Fruit fly (Drosophila melanogaster) whole organism, embryonic: Measurements from ENCODE around the gene Plzf.

Source experiments
- Abd-B ChIP-seq: fragments of 200-800 bp; sonication (Bioruptor generic); optimal IDR thresholded peaks from 2 replicates; lab custom pipeline; 2018; ENCODE audit warnings: missing biosample characterization, mild to moderate bottlenecking, missing genetic modification characterization, moderate library complexity
- Ada2b ChIP-seq: fragments of 200-800 bp; sonication (Bioruptor generic); IDR thresholded peaks from 2 replicates; pipeline ENCODE4 v1.3.6; 2022; ENCODE audit warnings: missing biosample characterization, missing genetic modification characterization
- B-H1 ChIP-seq: fragments of 200-800 bp; sonication (Bioruptor generic); IDR thresholded peaks from 3 replicates; pipeline ENCODE4 v1.3.6; 2022; ENCODE audit warnings: missing biosample characterization, missing genetic modification characterization
- Bdp1 ChIP-seq: fragments of 200-800 bp; sonication (Bioruptor generic); optimal IDR thresholded peaks from 3 replicates; lab custom pipeline; 2016; ENCODE audit warnings: missing biosample characterization, missing genetic modification characterization
- CG10431 ChIP-seq: fragments of 200-800 bp; sonication (Bioruptor generic); optimal IDR thresholded peaks from 3 replicates; lab custom pipeline; 2018; ENCODE audit warnings: missing biosample characterization, mild to moderate bottlenecking, missing genetic modification characterization
- CG12219 ChIP-seq: fragments of 200-800 bp; sonication (Bioruptor generic); optimal IDR thresholded peaks from 3 replicates; lab custom pipeline; 2018; ENCODE audit warnings: missing biosample characterization, mild to moderate bottlenecking, missing genetic modification characterization
- CG13296 ChIP-seq: fragments of 200-800 bp; sonication (Bioruptor generic); optimal IDR thresholded peaks from 3 replicates; lab custom pipeline; 2018; ENCODE audit warnings: missing biosample characterization, mild to moderate bottlenecking, missing genetic modification characterization
- CG14860 ChIP-seq: fragments of 200-800 bp; sonication (Bioruptor generic); IDR thresholded peaks from 3 replicates; pipeline ENCODE4 v1.3.6; 2022; ENCODE audit warnings: missing biosample characterization, missing genetic modification characterization; ENCODE audit not compliant: partially characterized antibody
- CG15073 ChIP-seq: fragments of 200-800 bp; sonication (Bioruptor generic); optimal IDR thresholded peaks from 2 replicates; lab custom pipeline; 2016; ENCODE audit warnings: missing biosample characterization, missing genetic modification characterization
- CG16863 ChIP-seq: fragments of 200-800 bp; sonication (Bioruptor generic); optimal IDR thresholded peaks from 3 replicates; lab custom pipeline; 2016; ENCODE audit warnings: missing biosample characterization, missing genetic modification characterization
- CG17361 ChIP-seq: fragments of 200-800 bp; sonication (Bioruptor generic); IDR thresholded peaks from 3 replicates; pipeline ENCODE4 v1.3.6; 2022; ENCODE audit warnings: missing biosample characterization, missing genetic modification characterization
- CG2116 ChIP-seq: fragments of 200-800 bp; sonication (Bioruptor generic); optimal IDR thresholded peaks from 3 replicates; lab custom pipeline; 2018; ENCODE audit warnings: missing biosample characterization, mild to moderate bottlenecking, missing genetic modification characterization
- CG2202 ChIP-seq: fragments of 200-800 bp; sonication (Bioruptor generic); optimal IDR thresholded peaks from 2 replicates; lab custom pipeline; 2018; ENCODE audit warnings: missing biosample characterization, mild to moderate bottlenecking, missing genetic modification characterization
- CG3838 ChIP-seq: fragments of 200-800 bp; sonication (Bioruptor generic); optimal IDR thresholded peaks from 3 replicates; lab custom pipeline; 2016; ENCODE audit warnings: missing biosample characterization, missing genetic modification characterization
- CG43689 ChIP-seq: fragments of 200-800 bp; sonication (Bioruptor generic); IDR thresholded peaks from 2 replicates; pipeline ENCODE4 v1.3.6; 2022; ENCODE audit warnings: missing biosample characterization, missing genetic modification characterization
- CG6813 ChIP-seq: fragments of 200-800 bp; sonication (Bioruptor generic); optimal IDR thresholded peaks from 2 replicates; lab custom pipeline; 2017; ENCODE audit warnings: missing biosample characterization, missing genetic modification characterization, mild to moderate bottlenecking, moderate library complexity, missing genetic modification reagents
- CG7372 ChIP-seq: fragments of 200-800 bp; sonication (Bioruptor generic); IDR thresholded peaks from 2 replicates; pipeline ENCODE4 v1.3.6; 2022; ENCODE audit warnings: missing biosample characterization, missing genetic modification characterization
- CG8359 ChIP-seq: fragments of 200-800 bp; sonication (Bioruptor generic); optimal IDR thresholded peaks from 2 replicates; lab custom pipeline; 2017; ENCODE audit warnings: missing biosample characterization, mild to moderate bottlenecking, missing genetic modification characterization, borderline replicate concordance
- CG9727 ChIP-seq: fragments of 200-800 bp; sonication (Bioruptor generic); optimal IDR thresholded peaks from 3 replicates; lab custom pipeline; 2017; ENCODE audit warnings: missing biosample characterization, mild to moderate bottlenecking, missing genetic modification characterization
- CG9817 ChIP-seq: fragments of 200-800 bp; sonication (Bioruptor generic); optimal IDR thresholded peaks from 2 replicates; lab custom pipeline; 2018; ENCODE audit warnings: missing biosample characterization, mild to moderate bottlenecking, missing genetic modification characterization, moderate library complexity
- D19B ChIP-seq: fragments of 200-800 bp; sonication (Bioruptor generic); optimal IDR thresholded peaks from 2 replicates; lab custom pipeline; 2017; ENCODE audit warnings: missing biosample characterization, mild to moderate bottlenecking, missing genetic modification characterization
- Doc2 ChIP-seq: fragments of 200-800 bp; sonication (Bioruptor generic); IDR thresholded peaks from 2 replicates; pipeline ENCODE4 v1.3.6; 2022; ENCODE audit warnings: missing biosample characterization, missing genetic modification characterization
- HLH3B ChIP-seq: fragments of 200-800 bp; sonication (Bioruptor generic); IDR thresholded peaks from 2 replicates; pipeline ENCODE4 v1.3.6; 2022; ENCODE audit warnings: missing biosample characterization, missing genetic modification characterization
- Hr39 ChIP-seq: fragments of >200 bp; optimal IDR thresholded peaks from 2 replicates; lab custom pipeline; 2017
- Hr78 ChIP-seq, 2 experiments: fragments of 200-800 bp in 1 of 2; fragments of >200 bp in 1 of 2; sonication (Bioruptor generic) in 1 of 2; optimal IDR thresholded peaks; 2 replicates each; lab custom pipeline; 2017 to 2019; ENCODE audit warnings: missing biosample characterization in 2 of 2, missing genetic modification characterization in 2 of 2, mild to moderate bottlenecking in 1 of 2, moderate library complexity in 1 of 2
- MBD-R2 ChIP-seq: fragments of 200-800 bp; sonication (Bioruptor generic); IDR thresholded peaks from 2 replicates; pipeline ENCODE4 v1.3.6; 2022; ENCODE audit warnings: missing biosample characterization, missing genetic modification characterization
- Nf-YA ChIP-seq: fragments of 200-800 bp; sonication (Bioruptor generic); IDR thresholded peaks from 2 replicates; pipeline ENCODE4 v1.3.6; 2022; ENCODE audit warnings: missing biosample characterization, missing genetic modification characterization
- chn ChIP-seq: fragments of 200-800 bp; sonication (Bioruptor generic); optimal IDR thresholded peaks from 2 replicates; lab custom pipeline; 2016; ENCODE audit warnings: missing biosample characterization, missing genetic modification characterization
- disco-r ChIP-seq: fragments of 200-800 bp; sonication (Bioruptor generic); optimal IDR thresholded peaks from 2 replicates; lab custom pipeline; 2016; ENCODE audit warnings: missing biosample characterization, missing genetic modification characterization
- fd96Cb ChIP-seq: fragments of 200-800 bp; sonication (Bioruptor generic); optimal IDR thresholded peaks from 2 replicates; lab custom pipeline; 2018; ENCODE audit warnings: missing biosample characterization, mild to moderate bottlenecking, missing genetic modification characterization, moderate library complexity
- gce ChIP-seq: fragments of 200-800 bp; sonication (Bioruptor generic); IDR thresholded peaks from 3 replicates; pipeline ENCODE4 v1.3.6; 2022; ENCODE audit warnings: missing biosample characterization, missing genetic modification characterization
- hth ChIP-seq: fragments of >200 bp; optimal IDR thresholded peaks from 2 replicates; lab custom pipeline; 2017; ENCODE audit warnings: inconsistent platforms
- jing ChIP-seq: fragments of 200-800 bp; sonication (Bioruptor generic); optimal IDR thresholded peaks from 2 replicates; lab custom pipeline; 2018; ENCODE audit warnings: missing biosample characterization, mild to moderate bottlenecking, missing genetic modification characterization
- kah ChIP-seq: fragments of 200-800 bp; sonication (Bioruptor generic); optimal IDR thresholded peaks from 2 replicates; lab custom pipeline; 2018; ENCODE audit warnings: missing biosample characterization, mild to moderate bottlenecking, missing genetic modification characterization
- otp ChIP-seq: fragments of 200-800 bp; sonication (Bioruptor generic); IDR thresholded peaks from 3 replicates; pipeline ENCODE4, ENCODE4 v1.3.6; 2022; ENCODE audit warnings: missing biosample characterization, missing genetic modification characterization
- salm ChIP-seq: fragments of 200-800 bp; sonication (Bioruptor generic); optimal IDR thresholded peaks from 2 replicates; lab custom pipeline; 2018; ENCODE audit warnings: missing biosample characterization, mild to moderate bottlenecking, missing genetic modification characterization
- sc ChIP-seq, 3 experiments: fragments of >200 bp in 2 of 3; fragments of 200-800 bp in 1 of 3; sonication (Bioruptor generic) in 1 of 3; optimal IDR thresholded peaks; 2 replicates in 2 of 3; 3 replicates in 1 of 3; lab custom pipeline; 2017; ENCODE audit warnings: mild to moderate bottlenecking in 1 of 3, missing biosample characterization in 1 of 3, missing genetic modification characterization in 1 of 3, missing genetic modification reagents in 1 of 3
- stwl ChIP-seq: fragments of 200-800 bp; sonication (Bioruptor generic); optimal IDR thresholded peaks from 3 replicates; lab custom pipeline; 2018; ENCODE audit warnings: missing biosample characterization, mild to moderate bottlenecking, missing genetic modification characterization, moderate library complexity

Gene Plzf

DNA sequence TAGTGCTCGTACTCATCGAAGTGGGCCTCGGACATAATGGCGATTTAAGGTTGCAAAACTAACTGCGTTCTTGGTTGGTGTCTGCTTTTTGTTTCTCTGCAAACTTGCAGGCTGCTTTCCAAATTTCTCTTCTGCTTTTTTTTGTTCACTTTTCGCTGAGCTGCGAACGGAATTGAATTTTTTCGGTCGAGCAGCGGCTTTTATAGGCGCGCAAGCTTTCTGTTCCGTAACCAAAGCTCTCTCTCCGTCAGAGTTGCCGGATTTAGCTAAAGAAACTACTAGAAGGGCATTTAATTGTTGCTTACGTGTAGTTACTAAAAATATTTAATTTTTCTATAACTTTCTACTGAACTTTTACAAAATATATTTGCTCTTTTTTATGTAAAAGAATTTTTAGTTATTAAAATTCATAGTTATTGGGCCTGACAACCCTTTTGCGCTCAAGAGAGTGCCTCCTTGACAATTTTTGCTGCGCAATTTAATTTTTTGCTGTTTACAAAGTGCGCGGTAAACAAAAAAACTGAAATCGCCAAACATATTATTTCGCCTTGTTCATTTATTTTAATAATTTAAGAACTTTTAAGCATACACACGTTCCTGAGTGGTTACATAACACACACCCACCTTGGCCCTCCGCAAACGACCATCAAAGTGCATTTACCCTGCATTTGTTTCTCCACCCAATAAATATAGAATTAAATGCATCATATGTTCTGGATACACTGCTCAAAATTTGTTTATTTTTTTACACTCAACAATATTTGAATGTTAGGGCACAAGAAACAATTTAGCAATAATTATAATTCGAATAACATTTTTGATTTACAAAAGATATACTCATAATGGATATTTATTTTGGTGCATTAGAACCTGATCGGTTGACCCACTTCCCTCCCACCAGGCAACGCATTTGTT is 2.5 kb downstream of the Plzf start, which contains the start of gene CG6770 (continued):
- TF ChIP-seq CG6813 (GFP tag; lab: Kevin White, UChicago) (peak; percentile 88), CG43689 (GFP tag; lab: Robert Waterston, UW) (no peak; the same call in 1 of the 2 replicates), salm (tag; lab: Kevin White, UChicago) (peak; percentile 70), Doc2 (GFP tag; lab: Robert Waterston, UW) (no peak), CG12219 (GFP tag; lab: Kevin White, UChicago) (peak; percentile 58), CG2202 (no peak), CG16863 (GFP tag; lab: Kevin White, UChicago) (no peak), CG2116 (GFP tag; lab: Kevin White, UChicago) (peak; percentile 53), jing (GFP tag; lab: Kevin White, UChicago) (no peak), HLH3B (GFP tag; lab: Robert Waterston, UW) (peak; percentile 81), CG15073 (GFP tag; lab: Kevin White, UChicago) (peak; percentile 11), fd96Cb (tag; lab: Kevin White, UChicago) (peak; percentile 51), chn (GFP tag; lab: Kevin White, UChicago) (peak; percentile 47), Hr78 (GFP tag; optimal IDR thresholded peaks at IDR 0.05; lab: Kevin White, UChicago) (peak in 1 of 2 experiments; percentile 33), D19B (GFP tag; lab: Kevin White, UChicago) (peak; percentile 70), hth (lab: Kevin White, UChicago) (no peak), CG7372 (GFP tag; lab: Robert Waterston, UW) (peak; percentile 67; the same call in 1 of the 2 replicates), CG17361 (peak; percentile 81), CG13296 (GFP tag; lab: Kevin White, UChicago) (peak; percentile 93), gce (GFP tag; lab: Robert Waterston, UW) (peak; percentile 71), Hr39 (lab: Kevin White, UChicago) (no peak), Nf-YA (GFP tag; lab: Robert Waterston, UW) (peak; percentile 55), CG10431 (GFP tag; lab: Kevin White, UChicago) (peak; percentile 47), disco-r (GFP tag; lab: Kevin White, UChicago) (no peak), stwl (tag; lab: Kevin White, UChicago) (no peak), sc (optimal IDR thresholded peaks at IDR 0.05; lab: Kevin White, UChicago) (no peak), sc (GFP tag; optimal IDR thresholded peaks at IDR 0.05; lab: Kevin White, UChicago) (peak; percentile 44), Bdp1 (GFP tag; lab: Kevin White, UChicago) (no peak), CG14860 (GFP tag; lab: Robert Waterston, UW) (no peak), B-H1 (GFP tag; lab: Robert Waterston, UW) (peak; percentile 64; the same call in 1 of the 3 replicates), kah (GFP tag; lab: Kevin White, UChicago) (peak; percentile 11), CG9727 (GFP tag; lab: Kevin White, UChicago) (peak; percentile 75), Abd-B (GFP tag; lab: Kevin White, UChicago) (no peak), Ada2b (peak; percentile 80), otp (GFP tag; lab: Robert Waterston, UW) (peak; percentile 52; the same call in 1 of the 3 replicates), MBD-R2 (GFP tag; lab: Robert Waterston, UW) (peak; percentile 61; the same call in 1 of the 2 replicates), CG9817 (tag; lab: Kevin White, UChicago) (peak; percentile 73), CG3838 (peak; percentile 56), CG8359 (GFP tag; lab: Kevin White, UChicago) (peak; percentile 29)
